Worm (Caenorhabditis elegans) whole organism, L4/young adult: ENCODE results near the gene C50A2.3.

Experiments
- dao-5 ChIP-seq: sonication (generic microtip); optimal IDR thresholded peaks from 2 replicates; lab custom pipeline; 2016; ENCODE audit warnings: missing genotype, missing genetic modification characterization, moderate library complexity, missing compliant biosample characterization
- him-1 ChIP-seq: sonication (generic microtip); optimal IDR thresholded peaks from 2 replicates; lab custom pipeline; 2016; ENCODE audit warnings: missing genotype, missing genetic modification reagents, missing genetic modification characterization, missing compliant biosample characterization

- no peak for TF ChIP-seq him-1
- no peak for TF ChIP-seq dao-5 (tag; lab: Kevin White, UChicago)
These were observed 2.6 kb upstream of the C50A2.3 start, which contains the start of gene ets-8 for ce11 chrIV:1160386-1160785.
